Worm (Caenorhabditis elegans) whole organism, L2 larva: ENCODE data around the gene srw-127.
"Not testable (repeated sequence)": the region's sequence is repeated elsewhere in the genome, so short reads cannot be mapped to it uniquely, and the experiment has no call there.

ENCODE experiments used
- C34F6.9 ChIP-seq: fragments of 150-350 bp; optimal IDR thresholded peaks from 2 replicates; lab custom pipeline; 2014; ENCODE audit warnings: missing biosample characterization, missing genetic modification characterization
- Y55F3AM.14 ChIP-seq: fragments of 200-800 bp; sonication (Bioruptor generic); optimal IDR thresholded peaks from 2 replicates; lab custom pipeline; 2018; ENCODE audit warnings: mild to moderate bottlenecking, missing genetic modification characterization, missing compliant biosample characterization
- ZK546.5 ChIP-seq: sonication (generic microtip); optimal IDR thresholded peaks from 2 replicates; lab custom pipeline; 2017; ENCODE audit warnings: missing biosample characterization, missing genetic modification characterization
- alr-1 ChIP-seq: fragments of 150-350 bp; optimal IDR thresholded peaks from 2 replicates; lab custom pipeline; 2014; ENCODE audit warnings: missing biosample characterization, missing genetic modification characterization
- aly-2 ChIP-seq: fragments of 150-350 bp; optimal IDR thresholded peaks from 2 replicates; lab custom pipeline; 2014; ENCODE audit warnings: missing biosample characterization, missing genetic modification characterization
- ama-1 ChIP-seq: fragments of 150-350 bp; optimal IDR thresholded peaks from 2 replicates; lab custom pipeline; 2018; ENCODE audit warnings: inconsistent platforms
- blmp-1 ChIP-seq: sonication (generic microtip); optimal IDR thresholded peaks from 2 replicates; lab custom pipeline; 2017; ENCODE audit warnings: missing genetic modification characterization, mild to moderate bottlenecking, missing compliant biosample characterization, antibody characterized with exemption, moderate library complexity; ENCODE audit not compliant: insufficient read depth
- ceh-16 ChIP-seq: fragments of 150-350 bp; optimal IDR thresholded peaks from 2 replicates; lab custom pipeline; 2014; ENCODE audit warnings: missing biosample characterization, missing genetic modification characterization
- ceh-82 ChIP-seq: fragments of 150-350 bp; optimal IDR thresholded peaks from 2 replicates; lab custom pipeline; 2014; ENCODE audit warnings: missing biosample characterization, missing genetic modification characterization
- crh-2 ChIP-seq: sonication (generic microtip); optimal IDR thresholded peaks from 2 replicates; lab custom pipeline; 2017; ENCODE audit warnings: missing biosample characterization, missing genetic modification characterization
- dmd-4 ChIP-seq: sonication (generic microtip); optimal IDR thresholded peaks from 2 replicates; lab custom pipeline; 2017; ENCODE audit warnings: missing biosample characterization, missing genetic modification characterization
- elt-1 ChIP-seq: fragments of 150-350 bp; optimal IDR thresholded peaks from 2 replicates; lab custom pipeline; 2014; ENCODE audit warnings: missing biosample characterization, missing genetic modification characterization
- elt-3 ChIP-seq: sonication (generic microtip); optimal IDR thresholded peaks from 2 replicates; lab custom pipeline; 2017; ENCODE audit warnings: missing biosample characterization, missing genetic modification characterization
- gmeb-1 ChIP-seq: fragments of 150-350 bp; optimal IDR thresholded peaks from 2 replicates; lab custom pipeline; 2014; ENCODE audit warnings: missing biosample characterization, missing genetic modification characterization
- lin-11 ChIP-seq: fragments of 150-350 bp; sonication (generic microtip); optimal IDR thresholded peaks from 2 replicates; lab custom pipeline; 2014; ENCODE audit warnings: missing biosample characterization, missing genetic modification characterization, inconsistent platforms, mixed read lengths
- lin-39 ChIP-seq: fragments of 150-350 bp; optimal IDR thresholded peaks from 2 replicates; lab custom pipeline; 2014; ENCODE audit warnings: missing biosample characterization, missing genetic modification reagents, missing genetic modification characterization
- mdl-1 ChIP-seq, 2 experiments: fragments of 150-350 bp in 1 of 2; sonication (generic microtip) in 1 of 2; optimal IDR thresholded peaks; 2 replicates each; lab custom pipeline; 2017; ENCODE audit warnings: missing biosample characterization in 2 of 2, missing genetic modification characterization in 2 of 2
- nhr-11 ChIP-seq: fragments of 150-350 bp; optimal IDR thresholded peaks from 2 replicates; lab custom pipeline; 2014; ENCODE audit warnings: missing biosample characterization, missing genetic modification characterization
- nhr-12 ChIP-seq: fragments of 150-350 bp; optimal IDR thresholded peaks from 2 replicates; lab custom pipeline; 2014; ENCODE audit warnings: missing biosample characterization, missing genetic modification characterization
- nhr-129 ChIP-seq: fragments of 150-350 bp; optimal IDR thresholded peaks from 2 replicates; lab custom pipeline; 2014; ENCODE audit warnings: missing biosample characterization, missing genetic modification characterization
- nhr-25 ChIP-seq: fragments of 150-350 bp; sonication (generic microtip); optimal IDR thresholded peaks from 3 replicates; lab custom pipeline; 2014; ENCODE audit warnings: missing biosample characterization, missing genetic modification characterization
- nhr-6 ChIP-seq: fragments of 150-350 bp; optimal IDR thresholded peaks from 2 replicates; lab custom pipeline; 2014; ENCODE audit warnings: missing biosample characterization, missing genetic modification characterization
- nhr-77 ChIP-seq: fragments of 150-350 bp; optimal IDR thresholded peaks from 2 replicates; lab custom pipeline; 2014; ENCODE audit warnings: missing biosample characterization, missing genetic modification characterization
- peb-1 ChIP-seq: fragments of 150-350 bp; optimal IDR thresholded peaks from 2 replicates; lab custom pipeline; 2014; ENCODE audit warnings: missing biosample characterization, missing genetic modification characterization
- sem-4 ChIP-seq: fragments of 150-350 bp; optimal IDR thresholded peaks from 2 replicates; lab custom pipeline; 2014; ENCODE audit warnings: missing biosample characterization, missing genetic modification reagents, missing genetic modification characterization
- skn-1 ChIP-seq: sonication (generic microtip); optimal IDR thresholded peaks from 2 replicates; lab custom pipeline; 2017; ENCODE audit warnings: missing biosample characterization, missing genetic modification characterization
- sma-3 ChIP-seq: sonication (generic microtip); optimal IDR thresholded peaks from 2 replicates; lab custom pipeline; 2016; ENCODE audit warnings: missing genetic modification reagents, missing genetic modification characterization, missing compliant biosample characterization
- snpc-4 ChIP-seq: fragments of 150-350 bp; optimal IDR thresholded peaks from 2 replicates; lab custom pipeline; 2014; ENCODE audit warnings: missing biosample characterization, missing genetic modification characterization
- unc-55 ChIP-seq: fragments of 150-350 bp; sonication (generic microtip); optimal IDR thresholded peaks from 3 replicates; lab custom pipeline; 2014; ENCODE audit warnings: missing biosample characterization, missing genetic modification reagents, missing genetic modification characterization
- zag-1 ChIP-seq: fragments of 150-350 bp; optimal IDR thresholded peaks from 2 replicates; lab custom pipeline; 2014; ENCODE audit warnings: missing biosample characterization, missing genetic modification characterization
- ztf-1 ChIP-seq: fragments of 200-800 bp; sonication (Bioruptor generic); conservative IDR thresholded peaks from 2 replicates; pipeline ENCODE4 v1.3.6; 2022; ENCODE audit warnings: missing genetic modification characterization, missing compliant biosample characterization
- ztf-11 ChIP-seq: sonication (generic microtip); optimal IDR thresholded peaks from 2 replicates; lab custom pipeline; 2017; ENCODE audit warnings: missing biosample characterization, missing genetic modification characterization
- ztf-4 ChIP-seq: fragments of 150-350 bp; optimal IDR thresholded peaks from 2 replicates; lab custom pipeline; 2014; ENCODE audit warnings: missing biosample characterization, missing genetic modification characterization

The srw-127 gene

DNA sequence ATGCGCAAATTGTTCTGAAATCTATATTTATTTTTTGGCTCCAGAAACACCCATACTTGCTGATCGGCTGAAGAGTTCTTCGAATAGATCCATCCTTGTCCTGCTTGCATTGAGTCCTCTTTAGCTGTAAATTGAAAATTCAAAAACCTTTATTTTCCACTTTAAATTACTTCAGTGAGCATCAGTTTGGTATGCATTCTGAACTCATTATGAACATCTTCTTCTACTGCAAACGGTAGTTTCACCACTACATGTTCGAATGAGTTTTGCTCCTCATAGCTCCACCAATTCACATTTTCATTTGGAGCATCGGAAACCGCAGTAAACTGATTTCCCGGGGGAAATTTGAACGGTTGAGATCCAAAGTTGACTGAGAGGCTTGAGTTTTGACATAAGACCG lies 37.4 kb downstream of the srw-127 start:
- TF ChIP-seq nhr-129 (tag; lab: Kevin White, UChicago): no peak
- no peak for TF ChIP-seq nhr-25 (tag; lab: Kevin White, UChicago)
- TF ChIP-seq crh-2 (tag; lab: Kevin White, UChicago): no peak
- TF ChIP-seq, all 48 proteins: peak for 0

DNA sequence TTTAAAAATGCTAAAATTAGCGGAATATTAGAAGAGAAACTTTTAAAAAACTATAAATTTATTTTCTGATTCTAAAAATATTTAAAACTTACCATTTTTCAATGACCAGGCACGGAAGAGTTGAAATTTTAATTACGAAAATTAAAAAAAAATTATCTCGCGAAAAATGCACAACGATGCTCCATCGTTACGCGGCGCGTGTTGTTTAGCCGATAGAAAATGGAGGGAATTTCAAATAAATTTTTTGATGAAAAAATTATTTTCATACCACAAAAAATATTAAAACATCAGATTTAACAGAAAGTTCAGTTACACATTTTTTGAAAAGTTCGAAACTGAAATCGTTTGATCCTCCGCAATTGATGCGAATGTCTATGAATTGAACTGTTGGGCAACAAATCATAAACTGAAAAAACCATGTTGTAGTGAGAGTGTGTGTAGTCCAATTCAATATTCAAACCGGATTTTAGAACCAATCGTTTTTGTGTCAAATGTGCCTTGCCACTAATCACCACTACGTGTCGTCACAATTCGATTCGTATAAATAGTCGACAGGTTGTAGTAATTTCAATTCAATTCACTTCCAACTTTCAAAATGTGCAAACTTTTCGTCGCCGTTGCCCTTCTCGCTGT lies 38.5 kb downstream of the srw-127 start, which contains the start of the genes tofu-2 and spig-1:
Gene tofu-2 (minus strand): TSS at position 116 of the 633 bp plus-strand sequence.
Gene spig-1 (plus strand): TSS at position 583 of the 633 bp plus-strand sequence.
- TF ChIP-seq ZK546.5 (tag; lab: Kevin White, UChicago) (no peak), skn-1 (tag; lab: Kevin White, UChicago) (no peak), ama-1 (lab: Kevin White, UChicago) (no peak), ceh-82 (tag; lab: Kevin White, UChicago) (no peak), Y55F3AM.14 (no peak), elt-1 (no peak), aly-2 (tag; lab: Kevin White, UChicago) (no peak), zag-1 (tag; lab: Kevin White, UChicago) (no peak), ztf-4 (tag; lab: Kevin White, UChicago) (no peak), alr-1 (tag; lab: Kevin White, UChicago) (no peak), blmp-1 (tag; lab: Kevin White, UChicago) (no peak), unc-55 (GFP tag; lab: Kevin White, UChicago) (no peak), snpc-4 (tag; lab: Kevin White, UChicago) (no peak), nhr-6 (tag; lab: Kevin White, UChicago) (no peak), peb-1 (tag; lab: Kevin White, UChicago) (no peak), elt-3 (tag; lab: Kevin White, UChicago) (no peak), sma-3 (GFP tag; lab: Kevin White, UChicago) (no peak), ztf-11 (no peak), gmeb-1 (no peak), sem-4 (no peak)

DNA sequence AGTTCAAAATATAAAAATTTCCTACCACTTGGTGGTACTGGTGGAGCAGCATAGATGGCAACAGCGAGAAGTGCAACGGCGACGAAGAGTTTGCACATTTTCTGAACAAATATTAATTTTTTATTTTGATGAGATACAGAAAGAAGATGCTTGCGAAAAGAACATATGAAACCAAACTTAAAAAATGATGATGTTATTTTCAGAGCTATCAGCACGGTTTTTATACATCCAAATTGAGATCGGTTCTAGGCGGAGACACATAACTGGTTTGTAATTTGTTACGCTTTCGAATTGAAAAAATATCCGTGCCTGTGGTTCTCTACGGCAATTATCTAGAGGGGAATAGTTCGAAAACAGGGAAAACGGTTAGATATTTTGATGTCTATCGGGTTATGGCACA lies 40.4 kb downstream of the srw-127 start, which contains the start of gene txt-17:
Gene txt-17 (minus strand): TSS at position 101 of the 400 bp plus-strand sequence.
- TF ChIP-seq ama-1 (lab: Kevin White, UChicago) (no peak), sem-4 (no peak), Y55F3AM.14 (no peak), C34F6.9 (no peak), nhr-129 (tag; lab: Kevin White, UChicago) (no peak), nhr-11 (tag; lab: Kevin White, UChicago) (no peak), ztf-4 (tag; lab: Kevin White, UChicago) (no peak), lin-39 (tag; lab: Kevin White, UChicago) (no peak), alr-1 (tag; lab: Kevin White, UChicago) (no peak), mdl-1 (tag; optimal IDR thresholded peaks at IDR 0.05; lab: Kevin White, UChicago) (no peak), dmd-4 (tag; lab: Kevin White, UChicago) (no peak), crh-2 (tag; lab: Kevin White, UChicago) (no peak)

DNA sequence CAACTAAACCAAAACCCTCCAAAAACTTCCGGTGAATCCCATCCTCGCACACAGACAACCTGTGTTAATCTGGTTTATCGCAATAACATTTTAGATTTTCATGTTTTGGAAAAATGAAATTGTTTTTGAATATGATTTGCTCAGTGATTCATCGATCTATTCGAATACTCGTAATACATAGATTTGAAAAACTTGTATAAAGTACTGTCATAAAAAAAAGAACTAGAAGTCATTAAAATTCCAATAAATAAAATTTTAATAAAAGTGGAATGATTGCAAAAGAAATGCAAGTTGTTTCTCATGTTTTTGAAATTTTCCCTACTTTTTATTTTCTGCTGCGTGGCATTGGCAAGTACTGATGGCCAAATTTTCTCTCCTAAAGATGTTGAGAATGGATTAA lies 41.9 kb downstream of the srw-127 start, which contains the start of gene spig-8:
Gene spig-8 (plus strand): TSS at position 301 of the 400 bp plus-strand sequence.
- TF ChIP-seq sem-4: no peak
- TF ChIP-seq nhr-12 (tag; lab: Kevin White, UChicago): no peak
- TF ChIP-seq lin-11 (tag; lab: Kevin White, UChicago): no peak
- no peak for TF ChIP-seq aly-2 (tag; lab: Kevin White, UChicago)
- no peak for TF ChIP-seq ceh-16 (tag; lab: Kevin White, UChicago)
- TF ChIP-seq mdl-1 (tag; optimal IDR thresholded peaks at IDR 0.05; lab: Kevin White, UChicago): no peak
- no peak for TF ChIP-seq peb-1 (tag; lab: Kevin White, UChicago)
- no peak for TF ChIP-seq C34F6.9
- no peak for TF ChIP-seq nhr-77

DNA sequence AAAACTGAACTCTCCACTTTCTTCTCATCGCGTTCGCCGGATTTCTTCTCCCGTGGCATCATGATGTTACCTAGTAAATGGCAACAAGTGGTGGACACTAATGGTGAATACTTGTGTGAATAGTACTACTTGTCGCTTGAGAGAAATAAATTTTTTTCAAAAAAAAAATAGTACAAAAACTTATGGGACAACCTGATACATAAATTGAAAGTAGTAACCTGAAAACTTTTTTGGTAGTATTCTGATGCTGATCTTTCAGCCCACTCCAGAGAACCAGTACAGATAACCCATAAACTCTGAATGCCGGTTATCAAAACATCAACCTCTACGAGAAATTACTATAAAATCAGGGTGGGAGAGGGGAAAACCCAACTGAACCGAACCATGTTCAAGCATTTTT lies 45.1 kb downstream of the srw-127 start, which contains the start of gene Y57E12AL.2:
Gene Y57E12AL.2 (plus strand): TSS at position 301 of the 400 bp plus-strand sequence.
- not testable (repeated sequence) for TF ChIP-seq skn-1 (tag; lab: Kevin White, UChicago); snpc-4 (tag; lab: Kevin White, UChicago); ztf-1 (GFP tag; lab: Robert Waterston, UW)
